Fruit fly (Drosophila melanogaster) whole organism, adult: Measurements from ENCODE around the gene mei-9.

Source experiments
- CG11617 ChIP-seq: fragments of 200-800 bp; sonication (Bioruptor generic); optimal IDR thresholded peaks from 2 replicates; lab custom pipeline; 2017; ENCODE audit warnings: mild to moderate bottlenecking, missing biosample characterization, missing genetic modification reagents, missing genetic modification characterization
- CG12768 ChIP-seq: fragments of 200-800 bp; sonication (Bioruptor generic); optimal IDR thresholded peaks from 2 replicates; lab custom pipeline; 2017; ENCODE audit warnings: missing biosample characterization, missing genetic modification characterization, mild to moderate bottlenecking, moderate library complexity, missing genetic modification reagents
- CG14711 ChIP-seq: fragments of 200-800 bp; sonication (Bioruptor generic); optimal IDR thresholded peaks from 2 replicates; lab custom pipeline; 2018; ENCODE audit warnings: missing biosample characterization, mild to moderate bottlenecking, missing genetic modification characterization, moderate library complexity
- CG1620 ChIP-seq: fragments of 200-800 bp; sonication (Bioruptor generic); optimal IDR thresholded peaks from 2 replicates; lab custom pipeline; 2016; ENCODE audit warnings: missing biosample characterization, missing genetic modification characterization
- CG33017 ChIP-seq: fragments of 200-800 bp; sonication (Bioruptor generic); optimal IDR thresholded peaks from 2 replicates; lab custom pipeline; 2018; ENCODE audit warnings: missing biosample characterization, mild to moderate bottlenecking, missing genetic modification characterization, moderate library complexity
- CG5204 ChIP-seq: fragments of 200-800 bp; sonication (Bioruptor generic); optimal IDR thresholded peaks from 2 replicates; lab custom pipeline; 2016; ENCODE audit warnings: missing biosample characterization, missing genetic modification characterization
- CG7045 ChIP-seq: fragments of 200-800 bp; sonication (Bioruptor generic); optimal IDR thresholded peaks from 2 replicates; lab custom pipeline; 2017; ENCODE audit warnings: missing biosample characterization, mild to moderate bottlenecking, missing genetic modification characterization
- CG7101 ChIP-seq: fragments of 200-800 bp; sonication (Bioruptor generic); optimal IDR thresholded peaks from 2 replicates; lab custom pipeline; 2018; ENCODE audit warnings: missing biosample characterization, mild to moderate bottlenecking, missing genetic modification characterization, moderate library complexity
- Clk ChIP-seq: fragments of 200-800 bp; sonication (Bioruptor generic); optimal IDR thresholded peaks from 2 replicates; lab custom pipeline; 2017; ENCODE audit warnings: missing biosample characterization, missing genetic modification characterization
- Crg-1 ChIP-seq: fragments of 200-800 bp; sonication (Bioruptor generic); optimal IDR thresholded peaks from 2 replicates; lab custom pipeline; 2016; ENCODE audit warnings: missing biosample characterization, missing genetic modification characterization
- Hr96 ChIP-seq: fragments of 200-800 bp; sonication (Bioruptor generic); optimal IDR thresholded peaks from 2 replicates; lab custom pipeline; 2016; ENCODE audit warnings: missing biosample characterization, missing genetic modification characterization
- Mnt ChIP-seq: fragments of 200-800 bp; sonication (Bioruptor generic); optimal IDR thresholded peaks from 2 replicates; lab custom pipeline; 2016; ENCODE audit warnings: missing biosample characterization, mild to moderate bottlenecking, missing genetic modification characterization
- bab1 ChIP-seq: fragments of 200-800 bp; sonication (Bioruptor generic); optimal IDR thresholded peaks from 3 replicates; lab custom pipeline; 2019; ENCODE audit warnings: missing biosample characterization, mild to moderate bottlenecking, missing genetic modification characterization, moderate library complexity
- cic ChIP-seq: fragments of 200-800 bp; sonication (Bioruptor generic); optimal IDR thresholded peaks from 2 replicates; lab custom pipeline; 2017; ENCODE audit warnings: missing biosample characterization, mild to moderate bottlenecking, missing genetic modification characterization, moderate library complexity
- cnc ChIP-seq, 2 experiments: fragments of >200 bp; optimal IDR thresholded peaks; 2 replicates each; lab custom pipeline; 2017
- kay ChIP-seq: fragments of 200-800 bp; sonication (Bioruptor generic); peaks from one replicate; lab custom pipeline; 2016; ENCODE audit warnings: missing biosample characterization, missing genetic modification characterization, borderline replicate concordance
- ovo ChIP-seq: fragments of 200-800 bp; sonication (Bioruptor generic); optimal IDR thresholded peaks from 2 replicates; lab custom pipeline; 2016; ENCODE audit warnings: missing biosample characterization, missing genetic modification characterization
- pad ChIP-seq: fragments of 200-800 bp; sonication (Bioruptor generic); optimal IDR thresholded peaks from 3 replicates; lab custom pipeline; 2017; ENCODE audit warnings: missing biosample characterization, missing genetic modification characterization, mild to moderate bottlenecking, moderate library complexity, missing genetic modification reagents
- tj ChIP-seq: fragments of 200-800 bp; sonication (Bioruptor generic); optimal IDR thresholded peaks from 3 replicates; lab custom pipeline; 2017; ENCODE audit warnings: missing biosample characterization, mild to moderate bottlenecking, missing genetic modification characterization, moderate library complexity
- toe ChIP-seq: fragments of 200-800 bp; sonication (Bioruptor generic); optimal IDR thresholded peaks from 2 replicates; lab custom pipeline; 2016; ENCODE audit warnings: missing biosample characterization, missing genetic modification characterization

mei-9 gene

DNA sequence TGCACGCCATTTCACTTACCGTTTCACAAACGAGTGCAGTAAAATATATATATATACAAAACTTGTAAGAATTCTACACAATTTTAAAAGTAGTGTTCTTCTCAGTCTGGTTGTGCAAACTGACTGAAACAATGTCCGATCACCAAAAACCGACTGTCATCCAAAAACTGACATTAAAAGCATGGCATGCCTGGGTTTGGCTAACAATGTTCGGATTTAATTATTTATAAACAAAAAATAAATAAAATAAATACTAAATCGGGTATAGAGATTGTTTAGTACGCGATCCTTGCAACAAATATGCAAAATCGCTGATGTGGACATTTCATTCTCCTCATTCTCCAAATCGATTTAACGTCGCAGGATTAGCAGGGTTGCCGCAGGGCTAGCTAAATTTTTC, 16.4 kb downstream of the mei-9 start, which contains the start of gene CG12692:
CG12692 (minus strand) TSS at position 101 of the 400 bp plus-strand sequence.
- TF ChIP-seq CG5204 (GFP tag; lab: Kevin White, UChicago) (no peak), cic (GFP tag; lab: Kevin White, UChicago) (no peak), toe (GFP tag; lab: Kevin White, UChicago) (no peak), bab1 (no peak), CG1620 (GFP tag; lab: Kevin White, UChicago) (no peak), CG7045 (GFP tag; lab: Kevin White, UChicago) (no peak), kay (no peak), Clk (GFP tag; lab: Kevin White, UChicago) (no peak), pad (no peak), CG11617 (GFP tag; lab: Kevin White, UChicago) (no peak), ovo (GFP tag; lab: Kevin White, UChicago) (no peak), Mnt (GFP tag; lab: Kevin White, UChicago) (no peak), Crg-1 (GFP tag; lab: Kevin White, UChicago) (no peak), CG12768 (no peak), CG33017 (tag; lab: Kevin White, UChicago) (no peak), Hr96 (GFP tag; lab: Kevin White, UChicago) (no peak), cnc (optimal IDR thresholded peaks at IDR 0.05; lab: Kevin White, UChicago) (no peak), CG14711 (tag; lab: Kevin White, UChicago) (no peak)

- TF ChIP-seq CG33017 (tag; lab: Kevin White, UChicago): no peak
- no peak for TF ChIP-seq Mnt (GFP tag; lab: Kevin White, UChicago)
- no peak for TF ChIP-seq kay
- TF ChIP-seq Crg-1 (GFP tag; lab: Kevin White, UChicago): no peak
- no peak for TF ChIP-seq bab1
- no peak for TF ChIP-seq CG12768
Observed at dm6 chrX:4293418-4293817, 25.2 kb downstream of the mei-9 start.

dm6 chrX:4280769-4281168, 37.8 kb downstream of the mei-9 start:
- TF ChIP-seq tj (no peak), ovo (GFP tag; lab: Kevin White, UChicago) (no peak), kay (no peak), Mnt (GFP tag; lab: Kevin White, UChicago) (no peak), CG11617 (GFP tag; lab: Kevin White, UChicago) (no peak), CG14711 (tag; lab: Kevin White, UChicago) (no peak), CG12768 (no peak), CG5204 (GFP tag; lab: Kevin White, UChicago) (no peak), Clk (GFP tag; lab: Kevin White, UChicago) (no peak), CG7045 (GFP tag; lab: Kevin White, UChicago) (no peak), pad (no peak), bab1 (no peak), CG7101 (tag; lab: Kevin White, UChicago) (no peak), cnc (optimal IDR thresholded peaks at IDR 0.05; lab: Kevin White, UChicago) (no peak), Hr96 (GFP tag; lab: Kevin White, UChicago) (no peak), cic (GFP tag; lab: Kevin White, UChicago) (no peak), Crg-1 (GFP tag; lab: Kevin White, UChicago) (no peak)

DNA sequence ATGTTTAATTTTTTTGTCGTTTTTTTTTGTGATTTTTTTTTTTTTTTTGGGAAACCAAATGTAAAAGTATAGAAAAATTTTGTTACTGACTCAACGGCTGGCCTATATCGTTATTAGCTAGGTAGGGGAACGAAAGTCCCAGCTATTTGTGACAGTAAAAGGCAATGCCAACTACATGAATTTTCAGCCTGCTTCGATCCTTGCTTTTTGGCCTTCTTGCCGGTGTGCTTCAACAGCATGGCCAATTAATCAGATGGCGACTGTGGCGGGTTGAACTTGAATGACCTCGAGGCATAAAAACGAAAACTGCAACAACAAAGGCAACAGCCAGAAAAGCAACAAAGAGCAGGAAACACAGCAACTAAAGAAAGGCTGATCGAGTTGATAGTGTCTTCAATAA, 40.7 kb downstream of the mei-9 start, which contains the start of gene CG15578:
CG15578 (minus strand) TSS at position 101 of the 400 bp plus-strand sequence.
- TF ChIP-seq CG1620 (GFP tag; lab: Kevin White, UChicago) (no peak), tj (no peak), pad (no peak), Crg-1 (GFP tag; lab: Kevin White, UChicago) (no peak), CG12768 (no peak)

DNA sequence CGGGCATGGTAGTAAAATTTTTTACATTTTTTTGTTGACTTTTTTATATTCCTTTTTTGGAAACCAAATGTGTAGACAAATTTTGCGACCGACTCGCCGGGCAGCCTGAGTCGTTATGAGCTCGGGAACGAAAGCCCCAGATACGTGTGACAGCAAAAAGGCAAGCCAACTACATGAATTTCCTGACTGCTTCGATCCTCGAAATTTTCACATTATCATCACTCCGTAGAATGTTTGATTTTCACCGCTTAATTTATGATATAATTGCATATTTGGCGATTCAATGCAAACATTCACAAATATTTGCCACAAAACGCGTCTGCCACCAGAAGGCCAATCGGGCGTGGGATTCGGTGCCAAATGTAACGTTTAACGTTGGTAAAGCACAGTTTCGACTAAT, 41.7 kb downstream of the mei-9 start, which contains the start of gene CG15577:
CG15577 (minus strand) TSS at position 101 of the 400 bp plus-strand sequence.
- TF ChIP-seq cnc (optimal IDR thresholded peaks at IDR 0.05; lab: Kevin White, UChicago) (no peak), ovo (GFP tag; lab: Kevin White, UChicago) (no peak), cic (GFP tag; lab: Kevin White, UChicago) (no peak), toe (GFP tag; lab: Kevin White, UChicago) (no peak), CG1620 (GFP tag; lab: Kevin White, UChicago) (no peak), CG33017 (tag; lab: Kevin White, UChicago) (no peak), CG7101 (tag; lab: Kevin White, UChicago) (no peak), CG14711 (tag; lab: Kevin White, UChicago) (no peak), CG12768 (no peak), CG7045 (GFP tag; lab: Kevin White, UChicago) (no peak), CG11617 (GFP tag; lab: Kevin White, UChicago) (no peak), Crg-1 (GFP tag; lab: Kevin White, UChicago) (no peak), bab1 (no peak)

dm6 chrX:4273499-4273898, 45.1 kb downstream of the mei-9 start:
- TF ChIP-seq bab1 (no peak), CG12768 (no peak), cnc (optimal IDR thresholded peaks at IDR 0.05; lab: Kevin White, UChicago) (no peak), CG11617 (GFP tag; lab: Kevin White, UChicago) (no peak), toe (GFP tag; lab: Kevin White, UChicago) (no peak), tj (no peak), CG1620 (GFP tag; lab: Kevin White, UChicago) (no peak), CG7045 (GFP tag; lab: Kevin White, UChicago) (no peak), CG7101 (tag; lab: Kevin White, UChicago) (no peak), Mnt (GFP tag; lab: Kevin White, UChicago) (no peak)

dm6 chrX:4268401-4268800, 50.2 kb downstream of the mei-9 start, which contains the start of gene CG15572:
Gene CG15572, plus strand, starts transcription at chrX:4268701.
- no peak for TF ChIP-seq toe (GFP tag; lab: Kevin White, UChicago)
- TF ChIP-seq bab1: no peak
- TF ChIP-seq tj: no peak
- TF ChIP-seq cnc (optimal IDR thresholded peaks at IDR 0.05; lab: Kevin White, UChicago): no peak
- TF ChIP-seq Crg-1 (GFP tag; lab: Kevin White, UChicago): no peak
- TF ChIP-seq pad: no peak
- no peak for TF ChIP-seq CG7101 (tag; lab: Kevin White, UChicago)
- no peak for TF ChIP-seq CG11617 (GFP tag; lab: Kevin White, UChicago)
- no peak for TF ChIP-seq CG5204 (GFP tag; lab: Kevin White, UChicago)
- TF ChIP-seq Hr96 (GFP tag; lab: Kevin White, UChicago): no peak
- no peak for TF ChIP-seq Mnt (GFP tag; lab: Kevin White, UChicago)
- TF ChIP-seq CG14711 (tag; lab: Kevin White, UChicago): no peak
- TF ChIP-seq CG7045 (GFP tag; lab: Kevin White, UChicago): no peak
